Fruit fly (Drosophila melanogaster) whole organism, prepupa: Measurements from ENCODE around the gene RpL8.

Experiments used
- Blimp-1 ChIP-seq: fragments of 200-800 bp; sonication (Bioruptor generic); optimal IDR thresholded peaks from 3 replicates; lab custom pipeline; 2017; ENCODE audit warnings: missing biosample characterization, missing genetic modification characterization, mild to moderate bottlenecking, moderate library complexity, missing genetic modification reagents
- CG10631 ChIP-seq: fragments of 200-800 bp; sonication (Bioruptor generic); optimal IDR thresholded peaks from 2 replicates; lab custom pipeline; 2016; ENCODE audit warnings: missing biosample characterization, missing genetic modification characterization
- CG10669 ChIP-seq: fragments of 200-800 bp; sonication (Bioruptor generic); optimal IDR thresholded peaks from 3 replicates; lab custom pipeline; 2018; ENCODE audit warnings: missing biosample characterization, mild to moderate bottlenecking, missing genetic modification characterization, moderate library complexity
- CG11762 ChIP-seq: fragments of 200-800 bp; sonication (Bioruptor generic); optimal IDR thresholded peaks from 3 replicates; lab custom pipeline; 2016; ENCODE audit warnings: missing biosample characterization, missing genetic modification characterization; ENCODE audit not compliant: insufficient read depth
- CG11902 ChIP-seq: fragments of 200-800 bp; sonication (Bioruptor generic); optimal IDR thresholded peaks from 3 replicates; lab custom pipeline; 2016; ENCODE audit warnings: missing biosample characterization, missing genetic modification characterization
- CG1621 ChIP-seq: fragments of 200-800 bp; sonication (Bioruptor generic); optimal IDR thresholded peaks from 3 replicates; lab custom pipeline; 2018; ENCODE audit warnings: missing biosample characterization, mild to moderate bottlenecking, missing genetic modification characterization
- CG16779 ChIP-seq: fragments of 200-800 bp; sonication (Bioruptor generic); optimal IDR thresholded peaks from 3 replicates; lab custom pipeline; 2017; ENCODE audit warnings: missing biosample characterization, mild to moderate bottlenecking, missing genetic modification characterization
- CG3032 ChIP-seq: fragments of 200-800 bp; optimal IDR thresholded peaks from 2 replicates; lab custom pipeline; 2019; ENCODE audit warnings: missing biosample characterization, mild to moderate bottlenecking, missing genetic modification characterization, moderate library complexity
- CG31627 ChIP-seq: fragments of 200-800 bp; sonication (Bioruptor generic); optimal IDR thresholded peaks from 3 replicates; lab custom pipeline; 2016; ENCODE audit warnings: missing biosample characterization, missing genetic modification characterization
- CG34406 ChIP-seq: fragments of 200-800 bp; sonication (Bioruptor generic); optimal IDR thresholded peaks from 3 replicates; lab custom pipeline; 2016; ENCODE audit warnings: missing biosample characterization, missing genetic modification characterization
- CG3919 ChIP-seq: fragments of 200-800 bp; sonication (Bioruptor generic); optimal IDR thresholded peaks from 3 replicates; lab custom pipeline; 2016; ENCODE audit warnings: missing biosample characterization, missing genetic modification characterization
- CG4318 ChIP-seq: fragments of 200-800 bp; sonication (Bioruptor generic); optimal IDR thresholded peaks from 3 replicates; lab custom pipeline; 2017; ENCODE audit warnings: missing biosample characterization, mild to moderate bottlenecking, missing genetic modification characterization
- CG6163 ChIP-seq: fragments of 200-800 bp; sonication (Bioruptor generic); IDR thresholded peaks from 3 replicates; pipeline ENCODE4 v1.3.6; 2022; ENCODE audit warnings: missing biosample characterization, missing genetic modification characterization
- CG6276 ChIP-seq: fragments of 200-800 bp; sonication (Bioruptor generic); optimal IDR thresholded peaks from 2 replicates; lab custom pipeline; 2017; ENCODE audit warnings: missing biosample characterization, mild to moderate bottlenecking, missing genetic modification characterization
- CG6792 ChIP-seq: fragments of 200-800 bp; sonication (Bioruptor generic); optimal IDR thresholded peaks from 3 replicates; lab custom pipeline; 2016; ENCODE audit warnings: missing biosample characterization, missing genetic modification characterization
- CG6808 ChIP-seq: fragments of 200-800 bp; sonication (Bioruptor generic); optimal IDR thresholded peaks from 3 replicates; lab custom pipeline; 2017; ENCODE audit warnings: missing biosample characterization, missing genetic modification characterization, mild to moderate bottlenecking, moderate library complexity, missing genetic modification reagents
- CG7368 ChIP-seq: fragments of 200-800 bp; sonication (Bioruptor generic); optimal IDR thresholded peaks from 3 replicates; lab custom pipeline; 2016; ENCODE audit warnings: missing biosample characterization, missing genetic modification characterization
- CG8119 ChIP-seq: fragments of 200-800 bp; sonication (Bioruptor generic); IDR thresholded peaks from 3 replicates; pipeline ENCODE4 v1.3.6; 2022; ENCODE audit warnings: missing biosample characterization, missing genetic modification characterization
- CG8632 ChIP-seq: fragments of 200-800 bp; sonication (Bioruptor generic); optimal IDR thresholded peaks from 3 replicates; lab custom pipeline; 2016; ENCODE audit warnings: missing biosample characterization, missing genetic modification characterization
- CG9139 ChIP-seq: fragments of 200-800 bp; sonication (Bioruptor generic); optimal IDR thresholded peaks from 3 replicates; lab custom pipeline; 2017; ENCODE audit warnings: missing biosample characterization, mild to moderate bottlenecking, missing genetic modification characterization
- Eip75B ChIP-seq: fragments of 200-800 bp; sonication (Bioruptor generic); optimal IDR thresholded peaks from 3 replicates; lab custom pipeline; 2016; ENCODE audit warnings: missing biosample characterization, missing genetic modification characterization
- Eip78C ChIP-seq: fragments of 200-800 bp; sonication (Bioruptor generic); peaks from one replicate; lab custom pipeline; 2016; ENCODE audit warnings: missing biosample characterization, missing genetic modification characterization
- Eip93F ChIP-seq: fragments of 200-800 bp; sonication (Bioruptor generic); optimal IDR thresholded peaks from 2 replicates; lab custom pipeline; 2016; ENCODE audit warnings: missing biosample characterization, mild to moderate bottlenecking, missing genetic modification characterization
- Ets21C ChIP-seq: fragments of 200-800 bp; sonication (Bioruptor generic); optimal IDR thresholded peaks from 3 replicates; lab custom pipeline; 2016; ENCODE audit warnings: missing biosample characterization, missing genetic modification characterization
- Ets96B ChIP-seq: fragments of 200-800 bp; optimal IDR thresholded peaks from 2 replicates; lab custom pipeline; 2019; ENCODE audit warnings: missing biosample characterization, mild to moderate bottlenecking, missing genetic modification characterization, moderate library complexity
- Hr38 ChIP-seq: sonication (Bioruptor generic); optimal IDR thresholded peaks from 2 replicates; lab custom pipeline; 2016; ENCODE audit warnings: missing biosample characterization, missing genetic modification characterization
- Lpt ChIP-seq: fragments of 200-800 bp; sonication (Bioruptor generic); optimal IDR thresholded peaks from 3 replicates; lab custom pipeline; 2016; ENCODE audit warnings: missing biosample characterization, missing genetic modification characterization
- Met ChIP-seq: fragments of 200-800 bp; sonication (Bioruptor generic); optimal IDR thresholded peaks from 3 replicates; lab custom pipeline; 2016; ENCODE audit warnings: missing biosample characterization, missing genetic modification characterization
- OdsH ChIP-seq: fragments of 200-800 bp; sonication (Bioruptor generic); optimal IDR thresholded peaks from 3 replicates; lab custom pipeline; 2016; ENCODE audit warnings: missing biosample characterization, missing genetic modification characterization
- Smox ChIP-seq: fragments of 200-800 bp; sonication (Bioruptor generic); optimal IDR thresholded peaks from 3 replicates; lab custom pipeline; 2016; ENCODE audit warnings: missing biosample characterization, missing genetic modification characterization
- Sox102F ChIP-seq: fragments of 200-800 bp; sonication (Bioruptor generic); optimal IDR thresholded peaks from 2 replicates; lab custom pipeline; 2016; ENCODE audit warnings: missing biosample characterization, mild to moderate bottlenecking, missing genetic modification characterization
- Sox15 ChIP-seq: fragments of 200-800 bp; sonication (Bioruptor generic); optimal IDR thresholded peaks from 3 replicates; lab custom pipeline; 2016; ENCODE audit warnings: missing biosample characterization, missing genetic modification characterization
- achi ChIP-seq: fragments of 200-800 bp; sonication (Bioruptor generic); optimal IDR thresholded peaks from 3 replicates; lab custom pipeline; 2016; ENCODE audit warnings: missing biosample characterization, missing genetic modification characterization
- cyc ChIP-seq: fragments of 200-800 bp; sonication (Bioruptor generic); optimal IDR thresholded peaks from 3 replicates; lab custom pipeline; 2016; ENCODE audit warnings: missing biosample characterization, missing genetic modification characterization
- dac ChIP-seq: fragments of 200-800 bp; sonication (Bioruptor generic); optimal IDR thresholded peaks from 2 replicates; lab custom pipeline; 2017; ENCODE audit warnings: missing biosample characterization, mild to moderate bottlenecking, missing genetic modification characterization
- dsx ChIP-seq: fragments of 200-800 bp; optimal IDR thresholded peaks from 3 replicates; lab custom pipeline; 2019; ENCODE audit warnings: missing biosample characterization, mild to moderate bottlenecking, missing genetic modification characterization, moderate library complexity; ENCODE audit not compliant: poor library complexity, severe bottlenecking
- eg ChIP-seq: fragments of 200-800 bp; sonication (Bioruptor generic); IDR thresholded peaks from 3 replicates; pipeline ENCODE4 v1.3.6; 2022; ENCODE audit warnings: missing biosample characterization, missing genetic modification characterization
- fd59A ChIP-seq: fragments of 200-800 bp; sonication (Bioruptor generic); optimal IDR thresholded peaks from 2 replicates; lab custom pipeline; 2017; ENCODE audit warnings: missing biosample characterization, mild to moderate bottlenecking, missing genetic modification characterization, missing genetic modification reagents
- fd85E ChIP-seq: fragments of 200-800 bp; sonication (Bioruptor generic); optimal IDR thresholded peaks from 3 replicates; lab custom pipeline; 2016; ENCODE audit warnings: missing biosample characterization, missing genetic modification characterization
- lz ChIP-seq: fragments of 200-800 bp; sonication (Bioruptor generic); optimal IDR thresholded peaks from 3 replicates; lab custom pipeline; 2016; ENCODE audit warnings: missing biosample characterization, missing genetic modification characterization
- net ChIP-seq: fragments of 200-800 bp; sonication (Bioruptor generic); optimal IDR thresholded peaks from 3 replicates; lab custom pipeline; 2016; ENCODE audit warnings: missing biosample characterization, missing genetic modification characterization
- pdm3 ChIP-seq: fragments of 200-800 bp; sonication (Bioruptor generic); optimal IDR thresholded peaks from 3 replicates; lab custom pipeline; 2016; ENCODE audit warnings: missing biosample characterization, missing genetic modification characterization
- spab ChIP-seq: fragments of 200-800 bp; sonication (Bioruptor generic); optimal IDR thresholded peaks from 2 replicates; lab custom pipeline; 2017; ENCODE audit warnings: missing biosample characterization, mild to moderate bottlenecking, missing genetic modification characterization, missing genetic modification reagents
- ss ChIP-seq, 2 experiments: fragments of 200-800 bp; sonication (Bioruptor generic); optimal IDR thresholded peaks; 2 replicates in 1 of 2; 3 replicates in 1 of 2; lab custom pipeline; 2017 to 2018; ENCODE audit warnings: mild to moderate bottlenecking in 2 of 2, missing biosample characterization in 2 of 2, missing genetic modification characterization in 2 of 2, moderate library complexity in 1 of 2
- topi ChIP-seq: fragments of 200-800 bp; sonication (Bioruptor generic); optimal IDR thresholded peaks from 3 replicates; lab custom pipeline; 2016; ENCODE audit warnings: missing biosample characterization, missing genetic modification characterization
- vri ChIP-seq: fragments of 200-800 bp; sonication (Bioruptor generic); optimal IDR thresholded peaks from 3 replicates; lab custom pipeline; 2016; ENCODE audit warnings: missing biosample characterization, mild to moderate bottlenecking, missing genetic modification characterization

RpL8 gene

DNA sequence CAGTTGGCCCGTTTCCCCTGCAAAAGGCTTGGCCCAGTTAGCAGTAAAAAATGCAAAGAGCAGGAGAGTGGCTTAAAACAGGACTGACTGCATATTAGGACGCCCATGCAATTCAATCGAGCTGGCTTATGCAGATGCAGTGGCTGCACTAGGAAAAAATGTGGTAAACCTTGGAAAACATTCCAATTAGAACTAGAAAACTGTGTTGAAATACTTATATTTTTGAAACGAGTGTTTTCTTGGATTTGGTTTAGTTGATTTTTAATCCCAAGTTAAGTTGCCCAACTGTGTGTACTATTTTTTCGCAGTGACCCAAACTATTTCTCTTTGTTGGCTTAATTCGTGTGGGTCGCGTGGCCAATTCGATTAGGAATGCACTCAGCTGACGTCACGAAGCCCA is 5.0 kb upstream of the RpL8 start (continued):
- TF ChIP-seq Sox15 (GFP tag; lab: Kevin White, UChicago) (no peak), Eip93F (no peak), Eip75B (GFP tag; lab: Kevin White, UChicago) (peak; percentile 31), CG3919 (peak; percentile 67), CG16779 (tag; lab: Kevin White, UChicago) (peak; percentile 26), achi (GFP tag; lab: Kevin White, UChicago) (no peak), lz (GFP tag; lab: Kevin White, UChicago) (no peak)

DNA sequence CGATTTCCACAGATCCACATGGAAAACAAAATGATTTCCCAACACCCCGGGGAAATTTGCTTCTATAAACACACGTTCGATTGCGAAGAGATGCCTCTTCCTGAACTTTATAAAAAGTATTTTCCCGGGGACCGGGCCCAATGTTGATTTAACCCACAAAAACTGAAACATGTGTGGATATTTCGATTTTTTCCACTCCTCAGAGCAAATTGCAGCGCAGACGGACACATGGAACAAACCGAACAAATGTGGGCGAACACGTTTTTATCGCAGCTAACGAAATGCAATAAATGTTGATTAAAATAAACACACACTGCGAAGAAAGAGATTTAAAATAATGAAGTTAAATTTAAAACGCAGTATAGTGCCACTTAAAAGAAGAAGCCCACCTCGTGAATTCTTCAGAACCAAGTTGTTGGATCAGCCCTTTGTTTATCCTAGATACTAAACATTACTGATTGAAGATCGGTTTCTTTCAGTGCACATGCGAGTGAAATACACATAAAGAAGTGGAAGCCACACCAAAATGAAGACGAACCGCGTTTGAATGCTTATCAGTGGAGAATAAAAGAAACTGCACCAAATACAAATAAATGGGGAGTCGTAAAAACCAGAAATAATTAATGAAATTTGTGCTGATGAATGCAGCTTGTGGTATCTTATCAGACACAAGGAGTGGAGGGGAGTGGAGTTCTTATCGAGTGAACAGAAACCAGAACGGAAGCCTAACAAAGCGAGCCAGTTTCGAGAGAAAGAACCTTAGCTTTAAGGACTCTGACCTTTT is 4.3 kb upstream of the RpL8 start:
- TF ChIP-seq CG3032 (tag; lab: Kevin White, UChicago) = peak; percentile 73
- peak; percentile 85 for TF ChIP-seq CG3919
- TF ChIP-seq CG11902 (GFP tag; lab: Kevin White, UChicago) = peak; percentile 67
- TF ChIP-seq eg = peak; percentile 90
- TF ChIP-seq Smox (GFP tag; lab: Kevin White, UChicago) = peak; percentile 88
- TF ChIP-seq CG6276 = peak; percentile 65
- TF ChIP-seq ss (GFP tag; optimal IDR thresholded peaks at IDR 0.05; lab: Kevin White, UChicago) = peak in 1 of 2 experiments; percentile 44
- TF ChIP-seq Sox15 (GFP tag; lab: Kevin White, UChicago) = peak; percentile 60
- TF ChIP-seq CG10631 (GFP tag; lab: Kevin White, UChicago) = peak; percentile 66
- peak; percentile 92 for TF ChIP-seq Sox102F
- peak; percentile 89 for TF ChIP-seq lz (GFP tag; lab: Kevin White, UChicago)
- peak; percentile 70 for TF ChIP-seq CG10669
- TF ChIP-seq CG6808 (GFP tag; lab: Kevin White, UChicago) = peak; percentile 25
- peak; percentile 60 for TF ChIP-seq CG4318 (GFP tag; lab: Kevin White, UChicago)
- TF ChIP-seq topi (GFP tag; lab: Kevin White, UChicago) = peak; percentile 92
- TF ChIP-seq fd85E (GFP tag; lab: Kevin White, UChicago) = no peak
- TF ChIP-seq CG11762 (GFP tag; lab: Kevin White, UChicago) = peak; percentile 66
- TF ChIP-seq vri (GFP tag; lab: Kevin White, UChicago) = peak; percentile 94
- peak; percentile 54 for TF ChIP-seq dac
- TF ChIP-seq spab (GFP tag; lab: Kevin White, UChicago) = peak; percentile 57
- peak; percentile 66 for TF ChIP-seq CG7368 (GFP tag; lab: Kevin White, UChicago)
- TF ChIP-seq cyc (GFP tag; lab: Kevin White, UChicago) = peak; percentile 92
- TF ChIP-seq fd59A = peak; percentile 40
- peak; percentile 77 for TF ChIP-seq Ets96B (tag; lab: Kevin White, UChicago)
- TF ChIP-seq Eip93F = peak; percentile 95
- peak; percentile 31 for TF ChIP-seq CG9139 (GFP tag; lab: Kevin White, UChicago)
- peak; percentile 75 for TF ChIP-seq achi (GFP tag; lab: Kevin White, UChicago)
- TF ChIP-seq Met = peak; percentile 90
- TF ChIP-seq Eip78C (GFP tag; lab: Kevin White, UChicago) = peak; percentile 94
- peak; percentile 65 for TF ChIP-seq net
- peak; percentile 39 for TF ChIP-seq dsx (GFP tag; lab: Kevin White, UChicago)
- peak; percentile 82 for TF ChIP-seq Blimp-1 (GFP tag; lab: Kevin White, UChicago)
- TF ChIP-seq Eip75B (GFP tag; lab: Kevin White, UChicago) = peak; percentile 83
- TF ChIP-seq CG1621 (tag; lab: Kevin White, UChicago) = peak; percentile 67
- TF ChIP-seq CG8632 = peak; percentile 73
- no peak for TF ChIP-seq Hr38 (GFP tag; lab: Kevin White, UChicago)
- peak; percentile 92 for TF ChIP-seq CG31627
- TF ChIP-seq Ets21C (GFP tag; lab: Kevin White, UChicago) = peak; percentile 83
- peak; percentile 70; the same call in 2 of the 3 replicates for TF ChIP-seq CG8119 (GFP tag; lab: Robert Waterston, UW)
- peak; percentile 69 for TF ChIP-seq CG34406 (GFP tag; lab: Kevin White, UChicago)
- peak; percentile 66 for TF ChIP-seq Lpt
- TF ChIP-seq CG16779 (tag; lab: Kevin White, UChicago) = peak; percentile 64
- TF ChIP-seq pdm3 (GFP tag; lab: Kevin White, UChicago) = peak; percentile 81
- peak; percentile 84 for TF ChIP-seq CG6792 (GFP tag; lab: Kevin White, UChicago)
- peak; percentile 92 for TF ChIP-seq CG6163 (GFP tag; lab: Robert Waterston, UW)
- TF ChIP-seq OdsH (GFP tag; lab: Kevin White, UChicago) = peak; percentile 79
